Worm (Caenorhabditis elegans): ENCODE results near the gene ugt-32.

DNA sequence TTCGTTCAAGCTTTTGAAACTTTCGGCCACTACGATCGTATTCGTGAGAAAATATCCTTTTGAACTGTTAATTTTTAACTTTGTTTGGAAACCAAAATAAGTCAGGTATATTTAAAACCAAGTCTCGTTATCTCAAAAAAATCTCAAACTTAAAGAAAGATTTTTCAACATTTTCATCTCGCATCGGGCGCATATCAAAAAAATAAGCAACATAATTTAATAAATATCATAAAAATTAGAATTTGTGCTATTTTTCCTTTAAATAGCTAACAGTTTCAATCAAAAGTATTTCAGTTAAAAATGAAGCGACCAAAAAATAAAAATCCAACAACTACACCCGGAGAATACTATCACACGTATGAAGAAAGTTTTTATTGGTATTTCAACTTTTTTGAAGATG, 37.8 kb downstream of the ugt-32 start, which contains the start of gene srw-7:
- no peak for TF ChIP-seq snpc-4 (tag; optimal IDR thresholded peaks at IDR 0.05)
- TF ChIP-seq nhr-71 (tag; optimal IDR thresholded peaks at IDR 0.05): no peak
- TF ChIP-seq fos-1 (tag; optimal IDR thresholded peaks at IDR 0.05): no peak
- TF ChIP-seq ama-1 (optimal IDR thresholded peaks at IDR 0.05): no peak
- no peak for TF ChIP-seq pax-3 (tag; optimal IDR thresholded peaks at IDR 0.05)
- TF ChIP-seq pqm-1 (tag; optimal IDR thresholded peaks at IDR 0.05): no peak
